Worm (Caenorhabditis elegans): ENCODE results near the gene ngn-1.

DNA sequence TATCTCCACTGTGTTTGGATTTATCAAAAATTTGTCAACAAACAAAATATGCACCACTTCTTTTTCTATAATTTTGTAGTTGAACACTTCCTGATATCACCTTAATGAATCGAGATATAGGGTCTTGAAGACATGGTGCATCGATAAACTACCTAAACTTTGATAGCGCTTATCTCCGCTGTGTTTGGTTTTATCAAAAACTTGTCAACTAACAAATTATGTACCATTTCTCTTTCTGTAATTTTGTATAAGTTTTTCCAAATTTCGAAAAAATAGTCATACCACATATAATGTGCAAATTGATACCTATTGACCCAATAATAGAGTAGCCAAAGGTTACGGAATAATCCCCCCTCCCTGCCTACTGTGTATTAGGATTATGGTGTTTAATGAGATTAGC, 2.1 kb upstream of the ngn-1 start:
- TF ChIP-seq klf-2 (GFP tag; conservative IDR thresholded peaks at IDR 0.05) (no peak), flt-1 (GFP tag; IDR thresholded peaks at IDR 0.05) (no peak), med-1 (GFP tag; optimal IDR thresholded peaks at IDR 0.05; ENCODE audit: insufficient read depth) (no peak), ztf-23 (GFP tag; IDR thresholded peaks at IDR 0.05) (no peak), ref-1 (GFP tag; conservative IDR thresholded peaks at IDR 0.05) (no peak), tab-1 (GFP tag; IDR thresholded peaks at IDR 0.05) (no peak), ztf-29 (GFP tag; IDR thresholded peaks at IDR 0.05) (no peak)

All from whole organism, midembryonic.